Fruit fly (Drosophila melanogaster): ENCODE results near the gene Gr77a.

Gene Gr77a

dm6 chr3L:20710475-20711177 lies 28.6 kb downstream of the Gr77a start (continued):
- no peak for TF ChIP-seq NK7.1 (GFP tag; optimal IDR thresholded peaks at IDR 0.05)
- no peak for TF ChIP-seq sc (optimal IDR thresholded peaks at IDR 0.05)
- no peak for TF ChIP-seq sc (GFP tag; optimal IDR thresholded peaks at IDR 0.05)
- no peak for TF ChIP-seq CG4282 (GFP tag; optimal IDR thresholded peaks at IDR 0.05)
- no peak for TF ChIP-seq peb (GFP tag; IDR thresholded peaks at IDR 0.05)
- no peak for TF ChIP-seq Aef1 (GFP tag; IDR thresholded peaks at IDR 0.05)
- no peak for TF ChIP-seq HLH4C (GFP tag; IDR thresholded peaks at IDR 0.05; ENCODE audit: partially characterized antibody)
- no peak for TF ChIP-seq CG34224 (GFP tag; IDR thresholded peaks at IDR 0.05; ENCODE audit: partially characterized antibody)
- peak; percentile 9 for TF ChIP-seq zen (tag; optimal IDR thresholded peaks at IDR 0.05)
- TF ChIP-seq nom (GFP tag; optimal IDR thresholded peaks at IDR 0.05): no peak
- peak in 1 of 3 experiments; percentile 34 for TF ChIP-seq lola (GFP tag; optimal IDR thresholded peaks at IDR 0.05)
- no peak for TF ChIP-seq Hr39 (optimal IDR thresholded peaks at IDR 0.05)
- TF ChIP-seq ro (GFP tag; IDR thresholded peaks at IDR 0.05): no peak
- no peak for TF ChIP-seq pb (GFP tag; optimal IDR thresholded peaks at IDR 0.05)
- TF ChIP-seq nmo (GFP tag; optimal IDR thresholded peaks at IDR 0.05): peak; percentile 51
- peak in 1 of 2 experiments; percentile 64 for TF ChIP-seq bsh (GFP tag; optimal IDR thresholded peaks at IDR 0.05)
- no peak for TF ChIP-seq pan (optimal IDR thresholded peaks at IDR 0.05)
- TF ChIP-seq pan (GFP tag; optimal IDR thresholded peaks at IDR 0.05 in 1 of 2, IDR thresholded peaks at IDR 0.05 in 1 of 2): peak in 1 of 2 experiments; percentile 53
- no peak for TF ChIP-seq tll (GFP tag; optimal IDR thresholded peaks at IDR 0.05)
- TF ChIP-seq gcm (GFP tag; optimal IDR thresholded peaks at IDR 0.05): no peak
- TF ChIP-seq Fer3 (tag; optimal IDR thresholded peaks at IDR 0.05): no peak
- no peak for TF ChIP-seq NC2α (GFP tag; optimal IDR thresholded peaks at IDR 0.05)
- TF ChIP-seq Xrp1 (GFP tag; IDR thresholded peaks at IDR 0.05): peak; percentile 66
- no peak for TF ChIP-seq BEAF-32 (GFP tag; optimal IDR thresholded peaks at IDR 0.05)
- no peak for TF ChIP-seq scrt (GFP tag; optimal IDR thresholded peaks at IDR 0.05)
- no peak for TF ChIP-seq CkIIα-i1 (GFP tag; IDR thresholded peaks at IDR 0.05)
- peak; percentile 33 for TF ChIP-seq CG8924 (tag; optimal IDR thresholded peaks at IDR 0.05)
- TF ChIP-seq sob (GFP tag; IDR thresholded peaks at IDR 0.05): no peak
- no peak for TF ChIP-seq br (optimal IDR thresholded peaks at IDR 0.05)
- peak; percentile 41 for TF ChIP-seq grau (tag; optimal IDR thresholded peaks at IDR 0.05)
- no peak for TF ChIP-seq Mad (GFP tag; optimal IDR thresholded peaks at IDR 0.05)
- TF ChIP-seq CG10147 (GFP tag; optimal IDR thresholded peaks at IDR 0.05): no peak
- no peak for TF ChIP-seq zen2 (GFP tag; IDR thresholded peaks at IDR 0.05; ENCODE audit: partially characterized antibody)
- peak; percentile 36 for TF ChIP-seq Ssrp (tag; optimal IDR thresholded peaks at IDR 0.05)
- no peak for TF ChIP-seq CG6683 (GFP tag; optimal IDR thresholded peaks at IDR 0.05)
- TF ChIP-seq Scr (GFP tag; IDR thresholded peaks at IDR 0.05; ENCODE audit: partially characterized antibody): no peak
- no peak for TF ChIP-seq CG7271 (tag; optimal IDR thresholded peaks at IDR 0.05)
- TF ChIP-seq sens (GFP tag): peak; percentile 81
- peak; percentile 25 for TF ChIP-seq CG14710 (tag; optimal IDR thresholded peaks at IDR 0.05)
- peak; percentile 63 for TF ChIP-seq CG7839 (tag; optimal IDR thresholded peaks at IDR 0.05)
- TF ChIP-seq CG14441 (GFP tag; IDR thresholded peaks at IDR 0.05): no peak
- TF ChIP-seq CG5180 (GFP tag; optimal IDR thresholded peaks at IDR 0.05): no peak
- no peak for TF ChIP-seq ase (GFP tag; IDR thresholded peaks at IDR 0.05)
- no peak for TF ChIP-seq ind (GFP tag; optimal IDR thresholded peaks at IDR 0.05)
- peak; percentile 6 for TF ChIP-seq CG4854 (GFP tag; optimal IDR thresholded peaks at IDR 0.05)
- TF ChIP-seq sens-2 (GFP tag; IDR thresholded peaks at IDR 0.05): no peak
- TF ChIP-seq CG17385 (GFP tag; optimal IDR thresholded peaks at IDR 0.05): no peak
- TF ChIP-seq gcm2 (GFP tag; optimal IDR thresholded peaks at IDR 0.05): no peak
- peak in 1 of 2 experiments; percentile 55 for TF ChIP-seq Hr51 (GFP tag; optimal IDR thresholded peaks at IDR 0.05)
